Worm (Caenorhabditis elegans) whole organism, L4 larva: Measurements from ENCODE around the gene C06H5.14.
A peak's percentile ranks its signal among the peaks of the same experiment; 100 is the strongest.
"Not testable (repeated sequence)": the region's sequence is repeated elsewhere in the genome, so short reads cannot be mapped to it uniquely, and the experiment has no call there.

Experiments
- F37D6.2 ChIP-seq: sonication (generic microtip); optimal IDR thresholded peaks from 2 replicates; lab custom pipeline; 2016; ENCODE audit warnings: mild to moderate bottlenecking, missing genetic modification characterization, missing compliant biosample characterization
- F44E2.7 ChIP-seq: fragments of 200-800 bp; sonication (Bioruptor generic); IDR thresholded peaks from 2 replicates; pipeline ENCODE4 v2.1.2; 2022; ENCODE audit warnings: missing genetic modification characterization, missing compliant biosample characterization
- T20F7.1 ChIP-seq: fragments of 200-800 bp; sonication (Bioruptor generic); optimal IDR thresholded peaks from 2 replicates; lab custom pipeline; 2018; ENCODE audit warnings: mild to moderate bottlenecking, missing genetic modification characterization, missing compliant biosample characterization
- T26A8.4 ChIP-seq: fragments of 200-800 bp; sonication (Bioruptor generic); IDR thresholded peaks from 2 replicates; pipeline ENCODE4 v1.3.6; 2022; ENCODE audit warnings: missing genetic modification characterization, missing compliant biosample characterization
- Y5F2A.4 ChIP-seq: fragments of 200-800 bp; sonication (Bioruptor generic); optimal IDR thresholded peaks from 2 replicates; lab custom pipeline; 2018; ENCODE audit warnings: mild to moderate bottlenecking, missing genetic modification characterization, missing compliant biosample characterization
- ZK546.5 ChIP-seq, 2 experiments: sonication (generic microtip); optimal IDR thresholded peaks; 2 replicates each; lab custom pipeline; 2017; ENCODE audit warnings: missing biosample characterization in 2 of 2, missing genetic modification characterization in 2 of 2
- aly-2 ChIP-seq: sonication (generic microtip); optimal IDR thresholded peaks from 2 replicates; lab custom pipeline; 2018; ENCODE audit warnings: missing biosample characterization, missing genetic modification characterization
- arid-1 ChIP-seq: fragments of 200-800 bp; sonication (Bioruptor generic); conservative IDR thresholded peaks from 2 replicates; pipeline ENCODE4 v1.3.6; 2022; ENCODE audit warnings: missing genetic modification reagents, missing genetic modification characterization, missing compliant biosample characterization
- attf-4 ChIP-seq: sonication (generic microtip); optimal IDR thresholded peaks from 3 replicates; lab custom pipeline; 2017; ENCODE audit warnings: missing biosample characterization, missing genetic modification characterization
- ceh-20 ChIP-seq: fragments of 200-800 bp; sonication (Bioruptor generic); IDR thresholded peaks from 2 replicates; pipeline ENCODE4 v1.3.6; 2022; ENCODE audit warnings: missing genetic modification reagents, missing genetic modification characterization, missing compliant biosample characterization
- ceh-44 ChIP-seq: fragments of 200-800 bp; sonication (Bioruptor generic); IDR thresholded peaks from 2 replicates; pipeline ENCODE4 v1.3.6; 2022; ENCODE audit warnings: missing genetic modification reagents, missing genetic modification characterization, missing compliant biosample characterization
- ceh-62 ChIP-seq: sonication (generic microtip); optimal IDR thresholded peaks from 2 replicates; lab custom pipeline; 2017; ENCODE audit warnings: missing biosample characterization, missing genetic modification characterization
- ces-1 ChIP-seq: fragments of 150-350 bp; sonication (generic microtip); optimal IDR thresholded peaks from 4 replicates; lab custom pipeline; 2014; ENCODE audit warnings: missing biosample characterization, missing genetic modification reagents, missing genetic modification characterization
- cey-2 ChIP-seq: sonication (generic microtip); optimal IDR thresholded peaks from 3 replicates; lab custom pipeline; 2017; ENCODE audit warnings: missing genetic modification characterization, mild to moderate bottlenecking, missing compliant biosample characterization, antibody characterized with exemption, borderline replicate concordance; ENCODE audit not compliant: insufficient read depth
- ctbp-1 ChIP-seq: fragments of 200-800 bp; sonication (Bioruptor generic); IDR thresholded peaks from 2 replicates; pipeline ENCODE4 v1.3.6; 2022; ENCODE audit warnings: missing genetic modification reagents, missing genetic modification characterization, missing compliant biosample characterization
- daf-16 ChIP-seq, 3 experiments: sonication (generic microtip); optimal IDR thresholded peaks; 2 replicates each; lab custom pipeline; 2016 to 2017; ENCODE audit warnings: missing genetic modification characterization in 3 of 3, missing genetic modification reagents in 3 of 3, mild to moderate bottlenecking in 2 of 3, missing compliant biosample characterization in 2 of 3, missing biosample characterization in 1 of 3, moderate library complexity in 1 of 3
- daf-8 ChIP-seq: fragments of 200-800 bp; sonication (Bioruptor generic); IDR thresholded peaks from 2 replicates; pipeline ENCODE4 v1.3.6; 2022; ENCODE audit warnings: missing genetic modification characterization, missing compliant biosample characterization
- dmd-6 ChIP-seq: fragments of 200-800 bp; sonication (Bioruptor generic); IDR thresholded peaks from 2 replicates; pipeline ENCODE4 v1.3.6; 2022; ENCODE audit warnings: missing genetic modification reagents, missing genetic modification characterization, missing compliant biosample characterization
- duxl-1 ChIP-seq: sonication (generic microtip); optimal IDR thresholded peaks from 2 replicates; lab custom pipeline; 2016; ENCODE audit warnings: mild to moderate bottlenecking, missing genetic modification characterization, moderate library complexity, missing compliant biosample characterization; ENCODE audit not compliant: poor library complexity
- egl-27 ChIP-seq: sonication (generic microtip); optimal IDR thresholded peaks from 3 replicates; lab custom pipeline; 2017; ENCODE audit warnings: missing biosample characterization, missing genetic modification reagents, missing genetic modification characterization
- egl-43 ChIP-seq: fragments of 200-800 bp; sonication (Bioruptor generic); IDR thresholded peaks from 2 replicates; pipeline ENCODE4 v1.3.6; 2022; ENCODE audit warnings: missing genetic modification reagents, missing genetic modification characterization, missing compliant biosample characterization
- fos-1 ChIP-seq: fragments of 150-350 bp; optimal IDR thresholded peaks from 2 replicates; lab custom pipeline; 2014; ENCODE audit warnings: missing biosample characterization, missing genetic modification characterization
- gei-8 ChIP-seq: fragments of 200-800 bp; sonication (Bioruptor generic); optimal IDR thresholded peaks from 2 replicates; lab custom pipeline; 2018; ENCODE audit warnings: mild to moderate bottlenecking, missing genetic modification characterization, missing compliant biosample characterization
- hlh-11 ChIP-seq: fragments of 200-800 bp; sonication (Bioruptor generic); optimal IDR thresholded peaks from 2 replicates; lab custom pipeline; 2018; ENCODE audit warnings: mild to moderate bottlenecking, missing genetic modification characterization, missing compliant biosample characterization
- hlh-30 ChIP-seq: sonication (generic microtip); optimal IDR thresholded peaks from 2 replicates; lab custom pipeline; 2017; ENCODE audit warnings: antibody characterized with exemption, mild to moderate bottlenecking, missing genetic modification characterization, missing compliant biosample characterization; ENCODE audit not compliant: insufficient read depth
- lin-15B ChIP-seq: fragments of 150-350 bp; sonication (generic microtip); optimal IDR thresholded peaks from 3 replicates; lab custom pipeline; 2014; ENCODE audit warnings: missing biosample characterization, missing genetic modification characterization
- lin-29 ChIP-seq: fragments of 200-800 bp; sonication (Bioruptor generic); IDR thresholded peaks from 2 replicates; pipeline ENCODE4 v1.3.6; 2022; ENCODE audit warnings: missing genetic modification reagents, missing genetic modification characterization, missing compliant biosample characterization
- lin-38 ChIP-seq: fragments of 200-800 bp; sonication (Bioruptor generic); IDR thresholded peaks from 2 replicates; pipeline ENCODE4 v1.3.6; 2022; ENCODE audit warnings: missing genetic modification reagents, missing genetic modification characterization, missing compliant biosample characterization
- lsy-2 ChIP-seq, 2 experiments: fragments of 150-350 bp in 1 of 2; sonication (generic microtip) in 1 of 2; optimal IDR thresholded peaks; 2 replicates each; lab custom pipeline; 2014 to 2017; ENCODE audit warnings: missing biosample characterization in 2 of 2, missing genetic modification characterization in 2 of 2
- mdt-29 ChIP-seq: fragments of 200-800 bp; sonication (Bioruptor generic); IDR thresholded peaks from 2 replicates; pipeline ENCODE4 v1.3.6; 2022; ENCODE audit warnings: missing genetic modification reagents, missing genetic modification characterization, missing compliant biosample characterization
- mxl-3 ChIP-seq: fragments of 200-800 bp; sonication (Bioruptor generic); optimal IDR thresholded peaks from 2 replicates; lab custom pipeline; 2018; ENCODE audit warnings: mild to moderate bottlenecking, missing genetic modification characterization, missing compliant biosample characterization
- nhr-48 ChIP-seq: sonication (generic microtip); optimal IDR thresholded peaks from 2 replicates; lab custom pipeline; 2016; ENCODE audit warnings: mild to moderate bottlenecking, missing genetic modification characterization, missing compliant biosample characterization
- nhr-6 ChIP-seq: fragments of 150-350 bp; optimal IDR thresholded peaks from 2 replicates; lab custom pipeline; 2014; ENCODE audit warnings: missing biosample characterization, missing genetic modification characterization
- pqm-1 ChIP-seq: sonication (generic microtip); optimal IDR thresholded peaks from 2 replicates; lab custom pipeline; 2017; ENCODE audit warnings: missing biosample characterization, missing genetic modification characterization
- snpc-1.2 ChIP-seq: fragments of 200-800 bp; sonication (Bioruptor generic); IDR thresholded peaks from 2 replicates; pipeline ENCODE4 v1.3.6; 2022; ENCODE audit warnings: missing genetic modification reagents, missing genetic modification characterization, missing compliant biosample characterization
- snpc-4 ChIP-seq: fragments of 150-350 bp; optimal IDR thresholded peaks from 2 replicates; lab custom pipeline; 2014; ENCODE audit warnings: missing biosample characterization, missing genetic modification characterization
- spr-1 ChIP-seq: sonication (generic microtip); optimal IDR thresholded peaks from 2 replicates; lab custom pipeline; 2016; ENCODE audit warnings: mild to moderate bottlenecking, missing genetic modification characterization, missing compliant biosample characterization
- tag-97 ChIP-seq: fragments of 200-800 bp; sonication (Bioruptor generic); IDR thresholded peaks from 2 replicates; pipeline ENCODE4 v1.3.6; 2022; ENCODE audit warnings: missing genetic modification characterization, missing compliant biosample characterization
- unc-130 ChIP-seq: sonication (generic microtip); optimal IDR thresholded peaks from 2 replicates; lab custom pipeline; 2016; ENCODE audit warnings: missing genetic modification reagents, missing genetic modification characterization, missing compliant biosample characterization
- unc-62 ChIP-seq, 3 experiments: fragments of 150-350 bp in 1 of 3; sonication (generic microtip); optimal IDR thresholded peaks in 2 of 3; peaks in 1 of 3; 1 replicate in 1 of 3; 2 replicates in 2 of 3; lab custom pipeline; 2014 to 2017; ENCODE audit warnings: missing biosample characterization in 3 of 3, missing genetic modification characterization in 3 of 3, missing genetic modification reagents in 3 of 3, missing genotype in 1 of 3
- vab-7 ChIP-seq: fragments of 200-800 bp; sonication (Bioruptor generic); IDR thresholded peaks from 2 replicates; pipeline ENCODE4 v1.3.6; 2022; ENCODE audit warnings: missing genetic modification reagents, missing genetic modification characterization, missing compliant biosample characterization
- zag-1 ChIP-seq: fragments of 150-350 bp; optimal IDR thresholded peaks from 2 replicates; lab custom pipeline; 2014; ENCODE audit warnings: missing biosample characterization, missing genetic modification characterization
- zfp-2 ChIP-seq: sonication (generic microtip); optimal IDR thresholded peaks from 2 replicates; lab custom pipeline; 2016; ENCODE audit warnings: mild to moderate bottlenecking, missing genetic modification characterization, missing compliant biosample characterization
- zip-2 ChIP-seq: fragments of 150-350 bp; optimal IDR thresholded peaks from 2 replicates; lab custom pipeline; 2014; ENCODE audit warnings: missing biosample characterization, missing genetic modification characterization
- ztf-11 ChIP-seq: fragments of 150-350 bp; optimal IDR thresholded peaks from 2 replicates; lab custom pipeline; 2014; ENCODE audit warnings: missing biosample characterization, missing genetic modification characterization

C06H5.14 gene

ce11 chrV:17903829-17904228 is at the start of gene C06H5.14:
C06H5.14 (plus strand) TSS chrV:17904129.
- peak in 1 of 2 experiments; percentile 73 for TF ChIP-seq unc-62 (GFP tag; optimal IDR thresholded peaks at IDR 0.05 in 1 of 2; lab: Kevin White, UChicago)
- not testable (repeated sequence) for TF ChIP-seq unc-62 (tag; optimal IDR thresholded peaks at IDR 0.05; lab: Kevin White, UChicago)

ce11 chrV:17855889-17856288 is 48.0 kb upstream of the C06H5.14 start, which contains the start of gene tcc-1:
tcc-1 (minus strand) TSS chrV:17855989.
- TF ChIP-seq ztf-11 (tag; lab: Kevin White, UChicago), result no peak
- TF ChIP-seq ces-1, result no peak
- TF ChIP-seq arid-1 (GFP tag; lab: Robert Waterston, UW), result no peak
- no peak for TF ChIP-seq aly-2 (tag; lab: Kevin White, UChicago)
- no peak for TF ChIP-seq pqm-1 (tag; lab: Kevin White, UChicago)
- TF ChIP-seq egl-43 (GFP tag; lab: Robert Waterston, UW), result no peak
- no peak for TF ChIP-seq T20F7.1
- no peak for TF ChIP-seq vab-7 (GFP tag; lab: Robert Waterston, UW)
- TF ChIP-seq nhr-48 (tag; lab: Kevin White, UChicago), result no peak
- no peak for TF ChIP-seq hlh-30 (tag; lab: Kevin White, UChicago)
- TF ChIP-seq Y5F2A.4 (GFP tag; lab: Kevin White, UChicago), result no peak
- no peak for TF ChIP-seq fos-1 (tag; lab: Kevin White, UChicago)
- TF ChIP-seq F44E2.7 (GFP tag; lab: Robert Waterston, UW), result no peak
- TF ChIP-seq zip-2 (tag; lab: Kevin White, UChicago), result no peak
- TF ChIP-seq zag-1, result no peak
- TF ChIP-seq nhr-6 (tag; lab: Kevin White, UChicago), result no peak
- TF ChIP-seq daf-16 (GFP tag; optimal IDR thresholded peaks at IDR 0.05; lab: Kevin White, UChicago), result no peak
- TF ChIP-seq daf-16 (tag; optimal IDR thresholded peaks at IDR 0.05; lab: Kevin White, UChicago), result no peak
- no peak for TF ChIP-seq unc-130 (GFP tag; lab: Kevin White, UChicago)
- no peak for TF ChIP-seq gei-8
- TF ChIP-seq tag-97 (GFP tag; lab: Robert Waterston, UW), result no peak

ce11 chrV:17857901-17858300 is 46.0 kb upstream of the C06H5.14 start:
- TF ChIP-seq T26A8.4 (GFP tag; lab: Robert Waterston, UW), result peak; percentile 84
- peak; percentile 73 for TF ChIP-seq dmd-6 (GFP tag; lab: Robert Waterston, UW)
- TF ChIP-seq cey-2 (tag; lab: Kevin White, UChicago), result no peak
- peak; percentile 70; the same call in 1 of the 2 replicates for TF ChIP-seq mdt-29 (GFP tag; lab: Robert Waterston, UW)
- peak; percentile 52 for TF ChIP-seq F37D6.2
- no peak for TF ChIP-seq daf-8
- peak; percentile 20 for TF ChIP-seq snpc-4
- no peak for TF ChIP-seq lin-15B (tag; lab: Kevin White, UChicago)
- peak; percentile 82 for TF ChIP-seq ctbp-1 (GFP tag; lab: Robert Waterston, UW)
- TF ChIP-seq zfp-2, result peak; percentile 41
- TF ChIP-seq F44E2.7 (GFP tag; lab: Robert Waterston, UW), result no peak
- TF ChIP-seq snpc-1.2, result no peak; the same call in 1 of the 2 replicates
- peak; percentile 76 for TF ChIP-seq egl-43 (GFP tag; lab: Robert Waterston, UW)
- TF ChIP-seq aly-2 (tag; lab: Kevin White, UChicago), result no peak
- TF ChIP-seq daf-16 (GFP tag; optimal IDR thresholded peaks at IDR 0.05; lab: Kevin White, UChicago), result peak; percentile 9 to 47
- TF ChIP-seq daf-16 (tag; optimal IDR thresholded peaks at IDR 0.05; lab: Kevin White, UChicago), result peak; percentile 66
- peak; percentile 82 for TF ChIP-seq lin-38 (GFP tag; lab: Robert Waterston, UW)
- peak; percentile 85 for TF ChIP-seq mxl-3 (GFP tag; lab: Kevin White, UChicago)
- peak; percentile 56 for TF ChIP-seq ces-1
- TF ChIP-seq Y5F2A.4 (GFP tag; lab: Kevin White, UChicago), result no peak
- TF ChIP-seq lsy-2 (tag; optimal IDR thresholded peaks at IDR 0.05; lab: Kevin White, UChicago), result peak; percentile 81 to 85
- TF ChIP-seq ZK546.5 (tag; optimal IDR thresholded peaks at IDR 0.05; lab: Kevin White, UChicago), result no peak
- peak; percentile 73 for TF ChIP-seq spr-1 (tag; lab: Kevin White, UChicago)
- TF ChIP-seq arid-1 (GFP tag; lab: Robert Waterston, UW), result peak; percentile 50
- TF ChIP-seq zag-1, result peak; percentile 10
- TF ChIP-seq ceh-62 (tag; lab: Kevin White, UChicago), result no peak
- 0 out of 2 replicates have a peak, but pooled peaks have one; percentile 49 for TF ChIP-seq ceh-44 (GFP tag; lab: Robert Waterston, UW)
- peak; percentile 92 for TF ChIP-seq hlh-11 (tag; lab: Kevin White, UChicago)
- peak; percentile 65 for TF ChIP-seq ceh-20 (GFP tag; lab: Robert Waterston, UW)
- no peak for TF ChIP-seq egl-27 (tag; lab: Kevin White, UChicago)
- TF ChIP-seq attf-4 (tag; lab: Kevin White, UChicago), result no peak
- TF ChIP-seq lin-29 (GFP tag; lab: Robert Waterston, UW), result no peak
- TF ChIP-seq duxl-1 (tag; lab: Kevin White, UChicago), result peak; percentile 83
